Fruit fly (Drosophila melanogaster) whole organism, embryonic: ENCODE results near the gene CG18213.

Experiments used
- Atf-2 ChIP-seq: fragments of 200-800 bp; sonication (Bioruptor generic); optimal IDR thresholded peaks from 2 replicates; lab custom pipeline; 2016; ENCODE audit warnings: missing biosample characterization, missing genetic modification characterization
- Awh ChIP-seq: fragments of 200-800 bp; sonication (Bioruptor generic); IDR thresholded peaks from 2 replicates; pipeline ENCODE4, ENCODE4 v1.3.6; 2022; ENCODE audit warnings: missing biosample characterization, missing genetic modification characterization
- B-H2 ChIP-seq: fragments of 200-800 bp; sonication (Bioruptor generic); optimal IDR thresholded peaks from 2 replicates; lab custom pipeline; 2018; ENCODE audit warnings: missing biosample characterization, mild to moderate bottlenecking, missing genetic modification characterization
- CG10565 ChIP-seq: fragments of 200-800 bp; sonication (Bioruptor generic); optimal IDR thresholded peaks from 3 replicates; lab custom pipeline; 2016; ENCODE audit warnings: missing biosample characterization, mild to moderate bottlenecking, missing genetic modification characterization
- CG11085 ChIP-seq: fragments of 200-800 bp; sonication (Bioruptor generic); IDR thresholded peaks from 2 replicates; pipeline ENCODE4 v1.3.6; 2022; ENCODE audit warnings: missing biosample characterization, missing genetic modification characterization
- CG12299 ChIP-seq: fragments of 200-800 bp; sonication (Bioruptor generic); optimal IDR thresholded peaks from 2 replicates; lab custom pipeline; 2018; ENCODE audit warnings: missing biosample characterization, mild to moderate bottlenecking, missing genetic modification characterization
- CG12769 ChIP-seq: fragments of 200-800 bp; sonication (Bioruptor generic); optimal IDR thresholded peaks from 2 replicates; lab custom pipeline; 2019; ENCODE audit warnings: missing biosample characterization, mild to moderate bottlenecking, missing genetic modification characterization, moderate library complexity
- CG13624 ChIP-seq: fragments of 200-800 bp; sonication (Bioruptor generic); optimal IDR thresholded peaks from 2 replicates; lab custom pipeline; 2016; ENCODE audit warnings: missing biosample characterization, missing genetic modification characterization
- CG13775 ChIP-seq: fragments of 200-800 bp; sonication (Bioruptor generic); optimal IDR thresholded peaks from 3 replicates; lab custom pipeline; 2017; ENCODE audit warnings: missing biosample characterization, mild to moderate bottlenecking, missing genetic modification characterization
- CG17568 ChIP-seq: fragments of 200-800 bp; sonication (Bioruptor generic); optimal IDR thresholded peaks from 2 replicates; lab custom pipeline; 2018; ENCODE audit warnings: missing biosample characterization, mild to moderate bottlenecking, missing genetic modification characterization, moderate library complexity
- CG2199 ChIP-seq: fragments of 200-800 bp; sonication (Bioruptor generic); IDR thresholded peaks from 3 replicates; pipeline ENCODE4 v1.3.6; 2022; ENCODE audit warnings: missing biosample characterization, missing genetic modification characterization
- CG2678 ChIP-seq: fragments of 200-800 bp; sonication (Bioruptor generic); optimal IDR thresholded peaks from 3 replicates; lab custom pipeline; 2019; ENCODE audit warnings: missing biosample characterization, mild to moderate bottlenecking, missing genetic modification characterization, moderate library complexity
- CG33213 ChIP-seq: fragments of 200-800 bp; sonication (Bioruptor generic); optimal IDR thresholded peaks from 3 replicates; lab custom pipeline; 2016; ENCODE audit warnings: missing biosample characterization, missing genetic modification characterization
- CG7987 ChIP-seq: fragments of 200-800 bp; sonication (Bioruptor generic); optimal IDR thresholded peaks from 2 replicates; lab custom pipeline; 2018; ENCODE audit warnings: missing biosample characterization, mild to moderate bottlenecking, missing genetic modification characterization, moderate library complexity
- CG8359 ChIP-seq: fragments of 200-800 bp; sonication (Bioruptor generic); optimal IDR thresholded peaks from 2 replicates; lab custom pipeline; 2017; ENCODE audit warnings: missing biosample characterization, mild to moderate bottlenecking, missing genetic modification characterization, borderline replicate concordance
- CG8478 ChIP-seq: fragments of >200 bp; optimal IDR thresholded peaks from 2 replicates; lab custom pipeline; 2018
- CG9797 ChIP-seq: fragments of 200-800 bp; sonication (Bioruptor generic); optimal IDR thresholded peaks from 3 replicates; lab custom pipeline; 2018; ENCODE audit warnings: missing biosample characterization, mild to moderate bottlenecking, missing genetic modification characterization
- CG9817 ChIP-seq: fragments of 200-800 bp; sonication (Bioruptor generic); optimal IDR thresholded peaks from 2 replicates; lab custom pipeline; 2018; ENCODE audit warnings: missing biosample characterization, mild to moderate bottlenecking, missing genetic modification characterization, moderate library complexity
- Elba2 ChIP-seq: fragments of 200-800 bp; sonication (Bioruptor generic); optimal IDR thresholded peaks from 3 replicates; lab custom pipeline; 2016; ENCODE audit warnings: missing biosample characterization, missing genetic modification characterization
- Ets97D ChIP-seq: fragments of 200-800 bp; sonication (Bioruptor generic); optimal IDR thresholded peaks from 3 replicates; lab custom pipeline; 2016; ENCODE audit warnings: missing biosample characterization, missing genetic modification characterization
- Kr ChIP-seq: fragments of 200-800 bp; sonication (Bioruptor generic); optimal IDR thresholded peaks from 2 replicates; lab custom pipeline; 2017; ENCODE audit warnings: missing biosample characterization, mild to moderate bottlenecking, missing genetic modification characterization
- Pdp1 ChIP-seq, 2 experiments: fragments of 200-800 bp; sonication (Bioruptor generic); optimal IDR thresholded peaks; 3 replicates each; lab custom pipeline; 2016; ENCODE audit warnings: missing biosample characterization in 2 of 2, missing genetic modification characterization in 2 of 2, mild to moderate bottlenecking in 1 of 2, moderate library complexity in 1 of 2
- Six4 ChIP-seq: fragments of 200-800 bp; sonication (Bioruptor generic); optimal IDR thresholded peaks from 2 replicates; lab custom pipeline; 2016; ENCODE audit warnings: missing biosample characterization, missing genetic modification characterization
- Trl ChIP-seq, 3 experiments: fragments of >200 bp in 2 of 3; fragments of 200-800 bp in 1 of 3; sonication (Bioruptor generic) in 1 of 3; optimal IDR thresholded peaks; 2 replicates in 1 of 3; 3 replicates in 2 of 3; lab custom pipeline; 2016 to 2017; ENCODE audit warnings: missing biosample characterization in 1 of 3, missing genetic modification characterization in 1 of 3
- ab ChIP-seq: fragments of 200-800 bp; sonication (Bioruptor generic); optimal IDR thresholded peaks from 2 replicates; lab custom pipeline; 2016; ENCODE audit warnings: missing biosample characterization, missing genetic modification characterization
- aop ChIP-seq: fragments of 200-800 bp; sonication (Bioruptor generic); IDR thresholded peaks from 2 replicates; pipeline ENCODE4 v1.3.6; 2022; ENCODE audit warnings: missing biosample characterization, missing genetic modification characterization
- ara ChIP-seq: fragments of 200-800 bp; sonication (Bioruptor generic); IDR thresholded peaks from 2 replicates; pipeline ENCODE4 v1.3.6; 2022; ENCODE audit warnings: missing biosample characterization, missing genetic modification characterization
- ash1 ChIP-seq: fragments of 200-800 bp; sonication (Bioruptor generic); optimal IDR thresholded peaks from 2 replicates; lab custom pipeline; 2018; ENCODE audit warnings: missing biosample characterization, mild to moderate bottlenecking, missing genetic modification characterization
- ato ChIP-seq: fragments of 200-800 bp; sonication (Bioruptor generic); IDR thresholded peaks from 2 replicates; pipeline ENCODE4 v1.3.6; 2022; ENCODE audit warnings: missing biosample characterization, missing genetic modification characterization; ENCODE audit not compliant: partially characterized antibody
- cas ChIP-seq: fragments of 200-800 bp; sonication (Bioruptor generic); IDR thresholded peaks from 2 replicates; pipeline ENCODE4 v1.3.6; 2022; ENCODE audit warnings: missing biosample characterization, missing genetic modification characterization
- chinmo ChIP-seq: fragments of 200-800 bp; sonication (Bioruptor generic); IDR thresholded peaks from 4 replicates; pipeline ENCODE4 v1.3.6; 2022; ENCODE audit warnings: missing biosample characterization, missing genetic modification characterization; ENCODE audit not compliant: partially characterized antibody
- dati ChIP-seq: fragments of 200-800 bp; sonication (Bioruptor generic); IDR thresholded peaks from 2 replicates; pipeline ENCODE4 v1.3.6; 2022; ENCODE audit warnings: missing biosample characterization, missing genetic modification characterization
- fru ChIP-seq: fragments of >200 bp; optimal IDR thresholded peaks from 2 replicates; lab custom pipeline; 2017
- gce ChIP-seq: fragments of 200-800 bp; sonication (Bioruptor generic); IDR thresholded peaks from 3 replicates; pipeline ENCODE4 v1.3.6; 2022; ENCODE audit warnings: missing biosample characterization, missing genetic modification characterization
- grn ChIP-seq: fragments of 200-800 bp; sonication (Bioruptor generic); optimal IDR thresholded peaks from 3 replicates; lab custom pipeline; 2017; ENCODE audit warnings: missing biosample characterization, missing genetic modification characterization
- gsb-n ChIP-seq: fragments of 200-800 bp; sonication (Bioruptor generic); optimal IDR thresholded peaks from 3 replicates; lab custom pipeline; 2018; ENCODE audit warnings: missing biosample characterization, mild to moderate bottlenecking, missing genetic modification characterization
- hb ChIP-seq: fragments of 200-800 bp; sonication (Bioruptor generic); IDR thresholded peaks from 3 replicates; pipeline ENCODE4 v1.3.6; 2022; ENCODE audit warnings: missing biosample characterization, missing genetic modification characterization; ENCODE audit not compliant: partially characterized antibody
- lola ChIP-seq, 3 experiments: fragments of >200 bp in 2 of 3; fragments of 200-800 bp in 1 of 3; sonication (Bioruptor generic) in 1 of 3; optimal IDR thresholded peaks; 2 replicates each; lab custom pipeline; 2017 to 2019; ENCODE audit warnings: missing biosample characterization in 3 of 3, missing genetic modification characterization in 3 of 3, mild to moderate bottlenecking in 1 of 3, moderate library complexity in 1 of 3
- pan ChIP-seq, 4 experiments: fragments of >200 bp in 3 of 4; fragments of 200-800 bp in 1 of 4; sonication (Bioruptor generic) in 1 of 4; optimal IDR thresholded peaks in 3 of 4; IDR thresholded peaks in 1 of 4; 2 replicates each; pipeline versions ENCODE4 v1.3.6 to Lab custom; 2017 to 2022; ENCODE audit warnings: missing biosample characterization in 2 of 4, missing genetic modification characterization in 2 of 4, mixed read lengths in 1 of 4
- pfk ChIP-seq: fragments of 200-800 bp; sonication (Bioruptor generic); optimal IDR thresholded peaks from 2 replicates; lab custom pipeline; 2018; ENCODE audit warnings: missing biosample characterization, mild to moderate bottlenecking, missing genetic modification characterization, moderate library complexity
- pzg ChIP-seq: fragments of 200-800 bp; sonication (Bioruptor generic); optimal IDR thresholded peaks from 3 replicates; lab custom pipeline; 2018; ENCODE audit warnings: missing biosample characterization, mild to moderate bottlenecking, missing genetic modification characterization, moderate library complexity
- sens ChIP-seq: fragments of 200-800 bp; sonication (Bioruptor generic); peaks from one replicate; lab custom pipeline; 2016; ENCODE audit warnings: missing biosample characterization, missing genetic modification characterization
- seq ChIP-seq: fragments of 200-800 bp; sonication (Bioruptor generic); IDR thresholded peaks from 2 replicates; pipeline ENCODE4 v1.3.6; 2022; ENCODE audit warnings: missing biosample characterization, missing genetic modification characterization
- sisA ChIP-seq: fragments of 200-800 bp; sonication (Bioruptor generic); IDR thresholded peaks from 2 replicates; pipeline ENCODE4 v1.3.6; 2022; ENCODE audit warnings: missing biosample characterization, missing genetic modification characterization
- sob ChIP-seq: fragments of 200-800 bp; sonication (Bioruptor generic); IDR thresholded peaks from 2 replicates; pipeline ENCODE4 v1.3.6; 2022; ENCODE audit warnings: missing biosample characterization, missing genetic modification characterization
- sr ChIP-seq: fragments of 200-800 bp; sonication (Bioruptor generic); IDR thresholded peaks from 3 replicates; pipeline ENCODE4 v1.3.6; 2022; ENCODE audit warnings: missing biosample characterization, missing genetic modification characterization
- sug ChIP-seq: fragments of 200-800 bp; optimal IDR thresholded peaks from 2 replicates; lab custom pipeline; 2019; ENCODE audit warnings: missing biosample characterization, mild to moderate bottlenecking, missing genetic modification characterization, moderate library complexity
- tgo ChIP-seq: fragments of 200-800 bp; sonication (Bioruptor generic); IDR thresholded peaks from 3 replicates; pipeline ENCODE4 v1.3.6; 2022; ENCODE audit warnings: missing biosample characterization, missing genetic modification characterization

CG18213 gene

dm6 chr3R:17065018-17065784 is 25.2 kb upstream of the CG18213 start (continued):
- TF ChIP-seq CG8478 (lab: Kevin White, UChicago), result no peak
- TF ChIP-seq Six4, result peak; percentile 84
- TF ChIP-seq Kr (GFP tag; lab: Kevin White, UChicago), result no peak
- no peak for TF ChIP-seq aop (GFP tag; lab: Robert Waterston, UW)
- TF ChIP-seq CG8359 (GFP tag; lab: Kevin White, UChicago), result peak; percentile 80
- TF ChIP-seq gce (GFP tag; lab: Robert Waterston, UW), result peak; percentile 40; the same call in 1 of the 3 replicates
- TF ChIP-seq ara, result peak; percentile 83
- peak; percentile 90 for TF ChIP-seq CG13775 (GFP tag; lab: Kevin White, UChicago)
- peak; percentile 86 for TF ChIP-seq CG17568 (GFP tag; lab: Kevin White, UChicago)
- TF ChIP-seq ato, result no peak
- TF ChIP-seq seq (GFP tag; lab: Robert Waterston, UW), result peak; percentile 81
- peak; percentile 12 for TF ChIP-seq pzg
- TF ChIP-seq dati (GFP tag; lab: Robert Waterston, UW), result peak; percentile 80
- TF ChIP-seq ab (GFP tag; lab: Kevin White, UChicago), result peak; percentile 60

- TF ChIP-seq pan (optimal IDR thresholded peaks at IDR 0.05; lab: Kevin White, UChicago) (no peak), pan (GFP tag; optimal IDR thresholded peaks at IDR 0.05 in 1 of 2, IDR thresholded peaks at IDR 0.05 in 1 of 2) (no peak), hb (GFP tag; lab: Robert Waterston, UW) (0 out of 3 replicates have a peak, but pooled peaks have one; percentile 34), cas (GFP tag; lab: Robert Waterston, UW) (no peak), CG12299 (tag; lab: Kevin White, UChicago) (no peak), dati (GFP tag; lab: Robert Waterston, UW) (no peak), CG7987 (no peak), B-H2 (GFP tag; lab: Kevin White, UChicago) (peak; percentile 53), Ets97D (no peak), fru (lab: Kevin White, UChicago) (no peak), CG9817 (tag; lab: Kevin White, UChicago) (no peak), CG33213 (GFP tag; lab: Kevin White, UChicago) (no peak), gsb-n (tag; lab: Kevin White, UChicago) (no peak), CG11085 (GFP tag; lab: Robert Waterston, UW) (no peak), sens (GFP tag; lab: Kevin White, UChicago) (peak; percentile 54), sug (tag; lab: Kevin White, UChicago) (peak; percentile 59), lola (GFP tag; optimal IDR thresholded peaks at IDR 0.05; lab: Kevin White, UChicago) (no peak), Trl (optimal IDR thresholded peaks at IDR 0.05; lab: Kevin White, UChicago) (no peak), Trl (GFP tag; optimal IDR thresholded peaks at IDR 0.05; lab: Kevin White, UChicago) (no peak), grn (GFP tag; lab: Kevin White, UChicago) (peak; percentile 41), Pdp1 (GFP tag; optimal IDR thresholded peaks at IDR 0.05; lab: Kevin White, UChicago) (no peak), Elba2 (no peak), Awh (GFP tag; lab: Robert Waterston, UW) (no peak), CG2678 (tag; lab: Kevin White, UChicago) (no peak), CG2199 (GFP tag; lab: Robert Waterston, UW) (peak; percentile 32; the same call in 1 of the 3 replicates), sob (GFP tag; lab: Robert Waterston, UW) (no peak), sisA (no peak), tgo (no peak), CG13624 (peak; percentile 5), pfk (GFP tag; lab: Kevin White, UChicago) (peak; percentile 74), CG10565 (GFP tag; lab: Kevin White, UChicago) (no peak), Atf-2 (no peak), sr (GFP tag; lab: Robert Waterston, UW) (no peak), CG9797 (GFP tag; lab: Kevin White, UChicago) (no peak), chinmo (GFP tag; lab: Robert Waterston, UW) (0 out of 4 replicates have a peak, but pooled peaks have one; percentile 80), CG12769 (peak; percentile 62), ash1 (GFP tag; lab: Kevin White, UChicago) (no peak)
Measured at dm6 chr3R:17063763-17064162, 23.8 kb upstream of the CG18213 start.
